Fruit fly (Drosophila melanogaster) whole organism, embryonic: ENCODE measurements around the gene CG10874.

Source experiments
- CG10209 ChIP-seq: fragments of 200-800 bp; sonication (Bioruptor generic); optimal IDR thresholded peaks from 3 replicates; lab custom pipeline; 2017; ENCODE audit warnings: missing biosample characterization, mild to moderate bottlenecking, missing genetic modification characterization, missing genetic modification reagents
- CG12744 ChIP-seq: fragments of 200-800 bp; sonication (Bioruptor generic); optimal IDR thresholded peaks from 2 replicates; lab custom pipeline; 2016; ENCODE audit warnings: missing biosample characterization, missing genetic modification characterization
- CG13287 ChIP-seq: fragments of 200-800 bp; sonication (Bioruptor generic); IDR thresholded peaks from 2 replicates; pipeline ENCODE4 v1.3.6; 2022; ENCODE audit warnings: missing biosample characterization, missing genetic modification characterization; ENCODE audit not compliant: partially characterized antibody
- CG13894 ChIP-seq: fragments of 200-800 bp; sonication (Bioruptor generic); optimal IDR thresholded peaks from 3 replicates; lab custom pipeline; 2018; ENCODE audit warnings: missing biosample characterization, mild to moderate bottlenecking, missing genetic modification characterization, moderate library complexity
- CG14860 ChIP-seq: fragments of 200-800 bp; sonication (Bioruptor generic); IDR thresholded peaks from 3 replicates; pipeline ENCODE4 v1.3.6; 2022; ENCODE audit warnings: missing biosample characterization, missing genetic modification characterization; ENCODE audit not compliant: partially characterized antibody
- CG15011 ChIP-seq: fragments of 200-800 bp; sonication (Bioruptor generic); optimal IDR thresholded peaks from 3 replicates; lab custom pipeline; 2018; ENCODE audit warnings: missing biosample characterization, mild to moderate bottlenecking, missing genetic modification characterization
- CG1602 ChIP-seq: fragments of 200-800 bp; sonication (Bioruptor generic); optimal IDR thresholded peaks from 3 replicates; lab custom pipeline; 2016; ENCODE audit warnings: missing biosample characterization, missing genetic modification characterization
- CG17361 ChIP-seq: fragments of 200-800 bp; sonication (Bioruptor generic); IDR thresholded peaks from 3 replicates; pipeline ENCODE4 v1.3.6; 2022; ENCODE audit warnings: missing biosample characterization, missing genetic modification characterization
- CG18262 ChIP-seq: fragments of 200-800 bp; optimal IDR thresholded peaks from 3 replicates; lab custom pipeline; 2019; ENCODE audit warnings: missing biosample characterization, mild to moderate bottlenecking, missing genetic modification characterization, moderate library complexity
- CG2678 ChIP-seq: fragments of 200-800 bp; sonication (Bioruptor generic); optimal IDR thresholded peaks from 3 replicates; lab custom pipeline; 2019; ENCODE audit warnings: missing biosample characterization, mild to moderate bottlenecking, missing genetic modification characterization, moderate library complexity
- CG31224 ChIP-seq: fragments of 200-800 bp; sonication (Bioruptor generic); IDR thresholded peaks from 2 replicates; pipeline ENCODE4 v1.3.6; 2022; ENCODE audit warnings: missing biosample characterization, missing genetic modification characterization
- CG34376 ChIP-seq: fragments of 200-800 bp; sonication (Bioruptor generic); optimal IDR thresholded peaks from 2 replicates; lab custom pipeline; 2018; ENCODE audit warnings: missing biosample characterization, mild to moderate bottlenecking, missing genetic modification characterization
- CG6175 ChIP-seq: fragments of 200-800 bp; sonication (Bioruptor generic); IDR thresholded peaks from 3 replicates; pipeline ENCODE4 v1.3.6; 2022; ENCODE audit warnings: missing biosample characterization, missing genetic modification characterization
- CG6683 ChIP-seq: fragments of 200-800 bp; sonication (Bioruptor generic); optimal IDR thresholded peaks from 2 replicates; lab custom pipeline; 2017; ENCODE audit warnings: missing biosample characterization, mild to moderate bottlenecking, missing genetic modification characterization, missing genetic modification reagents
- CG7271 ChIP-seq: fragments of 200-800 bp; sonication (Bioruptor generic); optimal IDR thresholded peaks from 2 replicates; lab custom pipeline; 2018; ENCODE audit warnings: missing biosample characterization, mild to moderate bottlenecking, missing genetic modification characterization, moderate library complexity
- CG7928 ChIP-seq: fragments of 200-800 bp; sonication (Bioruptor generic); optimal IDR thresholded peaks from 2 replicates; lab custom pipeline; 2017; ENCODE audit warnings: missing biosample characterization, mild to moderate bottlenecking, missing genetic modification characterization
- CG8290 ChIP-seq, 3 experiments: fragments of 200-800 bp; sonication (Bioruptor generic); optimal IDR thresholded peaks; 2 replicates each; lab custom pipeline; 2016 to 2019; ENCODE audit warnings: missing biosample characterization in 3 of 3, missing genetic modification characterization in 3 of 3, mild to moderate bottlenecking in 2 of 3, moderate library complexity in 1 of 3
- CG9932 ChIP-seq: fragments of 200-800 bp; sonication (Bioruptor generic); IDR thresholded peaks from 2 replicates; pipeline ENCODE4 v1.3.6; 2022; ENCODE audit warnings: missing biosample characterization, missing genetic modification characterization
- Dad ChIP-seq: fragments of 200-800 bp; sonication (Bioruptor generic); optimal IDR thresholded peaks from 3 replicates; lab custom pipeline; 2016; ENCODE audit warnings: missing biosample characterization, missing genetic modification characterization
- Dbx ChIP-seq: fragments of 200-800 bp; sonication (Bioruptor generic); IDR thresholded peaks from 3 replicates; pipeline ENCODE4 v1.3.6; 2022; ENCODE audit warnings: missing biosample characterization, missing genetic modification characterization
- Deaf1 ChIP-seq: fragments of 200-800 bp; optimal IDR thresholded peaks from 3 replicates; lab custom pipeline; 2019; ENCODE audit warnings: missing biosample characterization, mild to moderate bottlenecking, missing genetic modification characterization, moderate library complexity
- Dip3 ChIP-seq: fragments of 200-800 bp; sonication (Bioruptor generic); optimal IDR thresholded peaks from 3 replicates; lab custom pipeline; 2016; ENCODE audit warnings: missing biosample characterization, missing genetic modification characterization
- Dref ChIP-seq: fragments of 200-800 bp; sonication (Bioruptor generic); IDR thresholded peaks from 2 replicates; pipeline ENCODE4 v1.3.6; 2022; ENCODE audit warnings: missing biosample characterization, missing genetic modification characterization
- Drgx ChIP-seq: fragments of 200-800 bp; sonication (Bioruptor generic); IDR thresholded peaks from 2 replicates; pipeline ENCODE4 v1.3.6; 2022; ENCODE audit warnings: missing biosample characterization, missing genetic modification characterization
- Hey ChIP-seq: fragments of 200-800 bp; sonication (Bioruptor generic); optimal IDR thresholded peaks from 3 replicates; lab custom pipeline; 2018; ENCODE audit warnings: missing biosample characterization, mild to moderate bottlenecking, missing genetic modification characterization
- Mrtf ChIP-seq: fragments of 200-800 bp; sonication (Bioruptor generic); IDR thresholded peaks from 3 replicates; pipeline ENCODE4 v1.3.6; 2022; ENCODE audit warnings: missing biosample characterization, missing genetic modification characterization
- Rx ChIP-seq: fragments of 200-800 bp; sonication (Bioruptor generic); IDR thresholded peaks from 2 replicates; pipeline ENCODE4 v1.3.6; 2022; ENCODE audit warnings: missing biosample characterization, missing genetic modification characterization
- Side ChIP-seq: fragments of 200-800 bp; sonication (Bioruptor generic); optimal IDR thresholded peaks from 2 replicates; lab custom pipeline; 2016; ENCODE audit warnings: missing biosample characterization, missing genetic modification characterization
- Tbp ChIP-seq: fragments of >200 bp; optimal IDR thresholded peaks from 2 replicates; lab custom pipeline; 2018; ENCODE audit warnings: missing biosample characterization, missing genetic modification characterization
- Vsx1 ChIP-seq: fragments of 200-800 bp; sonication (Bioruptor generic); optimal IDR thresholded peaks from 2 replicates; lab custom pipeline; 2017; ENCODE audit warnings: missing biosample characterization, mild to moderate bottlenecking, missing genetic modification characterization, missing genetic modification reagents
- ab ChIP-seq: fragments of 200-800 bp; sonication (Bioruptor generic); optimal IDR thresholded peaks from 2 replicates; lab custom pipeline; 2016; ENCODE audit warnings: missing biosample characterization, missing genetic modification characterization
- ac ChIP-seq: fragments of 200-800 bp; sonication (Bioruptor generic); optimal IDR thresholded peaks from 3 replicates; lab custom pipeline; 2017; ENCODE audit warnings: missing biosample characterization, mild to moderate bottlenecking, missing genetic modification characterization
- al ChIP-seq: fragments of 200-800 bp; sonication (Bioruptor generic); IDR thresholded peaks from 2 replicates; pipeline ENCODE4 v1.3.6; 2022; ENCODE audit warnings: missing biosample characterization, missing genetic modification characterization
- amos ChIP-seq: fragments of 200-800 bp; sonication (Bioruptor generic); IDR thresholded peaks from 2 replicates; pipeline ENCODE4 v1.3.6; 2022; ENCODE audit warnings: missing biosample characterization, missing genetic modification characterization; ENCODE audit not compliant: partially characterized antibody
- ci ChIP-seq: fragments of 200-800 bp; sonication (Bioruptor generic); IDR thresholded peaks from 3 replicates; pipeline ENCODE4 v1.3.6; 2022; ENCODE audit warnings: missing biosample characterization, missing genetic modification characterization
- crc ChIP-seq: fragments of 200-800 bp; sonication (Bioruptor generic); optimal IDR thresholded peaks from 2 replicates; lab custom pipeline; 2016; ENCODE audit warnings: missing biosample characterization, missing genetic modification characterization
- en ChIP-seq: fragments of 200-800 bp; sonication (Bioruptor generic); optimal IDR thresholded peaks from 2 replicates; lab custom pipeline; 2016; ENCODE audit warnings: missing biosample characterization, missing genetic modification characterization
- esg ChIP-seq: fragments of 200-800 bp; sonication (Bioruptor generic); conservative IDR thresholded peaks from 2 replicates; pipeline ENCODE4 v1.3.6; 2022; ENCODE audit warnings: missing biosample characterization, missing genetic modification characterization
- ewg ChIP-seq: fragments of 200-800 bp; sonication (Bioruptor generic); optimal IDR thresholded peaks from 3 replicates; lab custom pipeline; 2017; ENCODE audit warnings: mild to moderate bottlenecking, missing biosample characterization, missing genetic modification reagents, missing genetic modification characterization
- hb ChIP-seq: fragments of 200-800 bp; sonication (Bioruptor generic); IDR thresholded peaks from 3 replicates; pipeline ENCODE4 v1.3.6; 2022; ENCODE audit warnings: missing biosample characterization, missing genetic modification characterization; ENCODE audit not compliant: partially characterized antibody
- hth ChIP-seq: fragments of >200 bp; optimal IDR thresholded peaks from 2 replicates; lab custom pipeline; 2017; ENCODE audit warnings: inconsistent platforms
- jumu ChIP-seq: fragments of 200-800 bp; sonication (Bioruptor generic); optimal IDR thresholded peaks from 3 replicates; lab custom pipeline; 2016; ENCODE audit warnings: missing biosample characterization, missing genetic modification characterization
- org-1 ChIP-seq: fragments of 200-800 bp; sonication (Bioruptor generic); optimal IDR thresholded peaks from 2 replicates; lab custom pipeline; 2017; ENCODE audit warnings: missing biosample characterization, missing genetic modification characterization
- otp ChIP-seq: fragments of 200-800 bp; sonication (Bioruptor generic); IDR thresholded peaks from 3 replicates; pipeline ENCODE4, ENCODE4 v1.3.6; 2022; ENCODE audit warnings: missing biosample characterization, missing genetic modification characterization
- pita ChIP-seq: fragments of 200-800 bp; sonication (Bioruptor generic); optimal IDR thresholded peaks from 2 replicates; lab custom pipeline; 2017; ENCODE audit warnings: missing biosample characterization, mild to moderate bottlenecking, missing genetic modification characterization
- run ChIP-seq: fragments of 200-800 bp; sonication (Bioruptor generic); optimal IDR thresholded peaks from 3 replicates; lab custom pipeline; 2018; ENCODE audit warnings: missing biosample characterization, mild to moderate bottlenecking, missing genetic modification characterization
- sd ChIP-seq: fragments of 200-800 bp; sonication (Bioruptor generic); optimal IDR thresholded peaks from 3 replicates; lab custom pipeline; 2018; ENCODE audit warnings: missing biosample characterization, mild to moderate bottlenecking, missing genetic modification characterization, moderate library complexity
- slp2 ChIP-seq: fragments of 200-800 bp; sonication (Bioruptor generic); optimal IDR thresholded peaks from 2 replicates; lab custom pipeline; 2016; ENCODE audit warnings: missing biosample characterization, missing genetic modification characterization
- unc-4 ChIP-seq: fragments of 200-800 bp; sonication (Bioruptor generic); IDR thresholded peaks from 2 replicates; pipeline ENCODE4 v1.3.6; 2022; ENCODE audit warnings: missing biosample characterization, missing genetic modification characterization; ENCODE audit not compliant: partially characterized antibody
- unpg ChIP-seq: fragments of 200-800 bp; sonication (Bioruptor generic); optimal IDR thresholded peaks from 3 replicates; lab custom pipeline; 2018; ENCODE audit warnings: missing biosample characterization, mild to moderate bottlenecking, missing genetic modification characterization, moderate library complexity
- wdn ChIP-seq: fragments of 200-800 bp; sonication (Bioruptor generic); IDR thresholded peaks from 2 replicates; pipeline ENCODE4 v1.3.6; 2022; ENCODE audit warnings: missing biosample characterization, missing genetic modification characterization
- zen2 ChIP-seq: fragments of 200-800 bp; sonication (Bioruptor generic); IDR thresholded peaks from 3 replicates; pipeline ENCODE4 v1.3.6; 2022; ENCODE audit warnings: missing biosample characterization, missing genetic modification characterization; ENCODE audit not compliant: partially characterized antibody

CG10874 gene

DNA sequence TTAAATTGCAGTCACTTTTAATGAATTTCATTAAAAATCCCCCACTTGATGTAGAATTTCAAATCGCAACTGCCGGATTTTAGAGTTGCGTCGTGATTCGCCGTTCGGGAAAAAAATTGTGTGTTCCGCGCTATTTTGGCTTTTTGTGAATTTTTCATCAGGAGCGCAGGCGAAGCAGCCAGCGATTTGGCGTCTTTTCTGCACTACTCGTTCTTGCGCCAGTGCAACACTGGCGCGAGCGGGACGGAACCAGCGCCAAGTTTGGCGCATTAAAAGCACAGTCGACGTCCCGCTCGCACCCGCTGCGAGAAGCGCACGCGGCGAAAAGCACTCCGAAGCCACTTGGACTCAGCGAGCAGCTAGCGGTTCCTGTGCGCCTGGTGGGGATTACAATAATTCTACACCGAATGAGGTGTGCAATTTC lies 1.2 kb upstream of the CG10874 start (continued):
- TF ChIP-seq CG12744 (GFP tag; lab: Kevin White, UChicago) (peak; percentile 46), ci (no peak), CG15011 (GFP tag; lab: Kevin White, UChicago) (no peak), CG31224 (no peak), jumu (GFP tag; lab: Kevin White, UChicago) (no peak), CG17361 (GFP tag; lab: Robert Waterston, UW) (no peak), pita (GFP tag; lab: Kevin White, UChicago) (no peak), Dbx (GFP tag; lab: Robert Waterston, UW) (no peak), org-1 (no peak), Dip3 (GFP tag; lab: Kevin White, UChicago) (no peak), slp2 (GFP tag; lab: Kevin White, UChicago) (no peak), CG6683 (GFP tag; lab: Kevin White, UChicago) (peak; percentile 15), CG9932 (no peak), Drgx (GFP tag; lab: Robert Waterston, UW) (no peak), amos (no peak), Side (peak; percentile 58), unpg (GFP tag; lab: Kevin White, UChicago) (peak; percentile 25), unc-4 (GFP tag; lab: Robert Waterston, UW) (no peak), CG1602 (GFP tag; lab: Kevin White, UChicago) (no peak), CG13287 (no peak), wdn (GFP tag; lab: Robert Waterston, UW) (no peak), otp (GFP tag; lab: Robert Waterston, UW) (no peak), CG34376 (GFP tag; lab: Kevin White, UChicago) (peak; percentile 84), hb (GFP tag; lab: Robert Waterston, UW) (no peak), run (no peak), esg (GFP tag; lab: Robert Waterston, UW) (no peak), CG7271 (tag; lab: Kevin White, UChicago) (no peak), hth (no peak), CG2678 (tag; lab: Kevin White, UChicago) (peak; percentile 50), zen2 (GFP tag; lab: Robert Waterston, UW) (no peak), CG18262 (peak; percentile 26), Dad (GFP tag; lab: Kevin White, UChicago) (peak; percentile 47), CG14860 (no peak), ac (GFP tag; lab: Kevin White, UChicago) (no peak), Rx (no peak), Tbp (GFP tag; lab: Kevin White, UChicago) (no peak), CG8290 (GFP tag; optimal IDR thresholded peaks at IDR 0.05; lab: Kevin White, UChicago) (peak; percentile 21), CG8290 (tag; optimal IDR thresholded peaks at IDR 0.05; lab: Kevin White, UChicago) (peak; percentile 42 to 80), CG10209 (GFP tag; lab: Kevin White, UChicago) (no peak), Mrtf (GFP tag; lab: Robert Waterston, UW) (no peak), en (GFP tag; lab: Kevin White, UChicago) (no peak), Deaf1 (tag; lab: Kevin White, UChicago) (peak; percentile 83), Hey (tag; lab: Kevin White, UChicago) (peak; percentile 70), Dref (GFP tag; lab: Robert Waterston, UW) (no peak), Vsx1 (GFP tag; lab: Kevin White, UChicago) (peak; percentile 67), crc (no peak), ewg (GFP tag; lab: Kevin White, UChicago) (peak; percentile 81), CG7928 (GFP tag; lab: Kevin White, UChicago) (peak; percentile 37), al (GFP tag; lab: Robert Waterston, UW) (no peak), ab (GFP tag; lab: Kevin White, UChicago) (no peak), CG13894 (peak; percentile 92), sd (tag; lab: Kevin White, UChicago) (peak; percentile 92), CG6175 (GFP tag; lab: Robert Waterston, UW) (no peak)
